Fruit fly (Drosophila melanogaster) whole organism, wandering third instar larva: ENCODE data around the gene CG5863.

Source experiments
- Abd-B ChIP-seq: fragments of >200 bp; optimal IDR thresholded peaks from 2 replicates; lab custom pipeline; 2017; ENCODE audit warnings: missing biosample characterization, missing genetic modification characterization
- CG32264 ChIP-seq: fragments of 200-800 bp; sonication (Bioruptor generic); optimal IDR thresholded peaks from 2 replicates; lab custom pipeline; 2016; ENCODE audit warnings: missing biosample characterization, missing genetic modification characterization
- CG9705 ChIP-seq: fragments of 200-800 bp; sonication (Bioruptor generic); optimal IDR thresholded peaks from 2 replicates; lab custom pipeline; 2018; ENCODE audit warnings: missing biosample characterization, mild to moderate bottlenecking, missing genetic modification characterization
- CrebA ChIP-seq: fragments of 200-800 bp; sonication (Bioruptor generic); optimal IDR thresholded peaks from 2 replicates; lab custom pipeline; 2016; ENCODE audit warnings: missing biosample characterization, mild to moderate bottlenecking, missing genetic modification characterization, borderline replicate concordance
- Dfd ChIP-seq: fragments of >200 bp; optimal IDR thresholded peaks from 2 replicates; lab custom pipeline; 2017; ENCODE audit warnings: missing biosample characterization, missing genetic modification characterization
- Dif ChIP-seq: fragments of 200-275, 200-300 bp; sonication (Bioruptor generic); optimal IDR thresholded peaks from 2 replicates; lab custom pipeline; 2018; ENCODE audit warnings: missing biosample characterization, missing genetic modification characterization; ENCODE audit not compliant: partially characterized antibody
- GATAd ChIP-seq: sonication (Bioruptor generic); optimal IDR thresholded peaks from 2 replicates; lab custom pipeline; 2016; ENCODE audit warnings: missing biosample characterization, missing genetic modification characterization
- HLH106 ChIP-seq: fragments of 200-800 bp; optimal IDR thresholded peaks from 3 replicates; lab custom pipeline; 2019; ENCODE audit warnings: missing biosample characterization, mild to moderate bottlenecking, missing genetic modification characterization, moderate library complexity
- Hnf4 ChIP-seq: fragments of 200-800 bp; sonication (Bioruptor generic); optimal IDR thresholded peaks from 2 replicates; lab custom pipeline; 2016; ENCODE audit warnings: missing biosample characterization, mild to moderate bottlenecking, missing genetic modification characterization
- Hr78 ChIP-seq: fragments of >200 bp; optimal IDR thresholded peaks from 2 replicates; lab custom pipeline; 2017; ENCODE audit warnings: missing biosample characterization, missing genetic modification characterization
- Hr83 ChIP-seq: fragments of 200-300 bp; sonication (Bioruptor generic); optimal IDR thresholded peaks from 2 replicates; lab custom pipeline; 2016; ENCODE audit warnings: missing biosample characterization, mild to moderate bottlenecking, missing genetic modification characterization, moderate library complexity; ENCODE audit not compliant: poor library complexity, severe bottlenecking
- Jra ChIP-seq: sonication (Bioruptor generic); optimal IDR thresholded peaks from 2 replicates; lab custom pipeline; 2016; ENCODE audit warnings: missing biosample characterization, missing genetic modification characterization
- Mio ChIP-seq: sonication (Bioruptor generic); optimal IDR thresholded peaks from 2 replicates; lab custom pipeline; 2016; ENCODE audit warnings: missing biosample characterization, missing genetic modification characterization
- Myc ChIP-seq: fragments of >200 bp; optimal IDR thresholded peaks from 2 replicates; lab custom pipeline; 2017
- N ChIP-seq: fragments of >200 bp; optimal IDR thresholded peaks from 2 replicates; lab custom pipeline; 2018; ENCODE audit warnings: missing biosample characterization, missing external identifiers, missing genetic modification characterization
- OdsH ChIP-seq: fragments of 200-800 bp; sonication (Bioruptor generic); optimal IDR thresholded peaks from 2 replicates; lab custom pipeline; 2016; ENCODE audit warnings: missing biosample characterization, mild to moderate bottlenecking, missing genetic modification characterization
- Rel ChIP-seq, 2 experiments: fragments of 200-800 bp; sonication (Bioruptor generic) in 1 of 2; optimal IDR thresholded peaks; 2 replicates in 1 of 2; 3 replicates in 1 of 2; lab custom pipeline; 2016 to 2019; ENCODE audit warnings: mild to moderate bottlenecking in 2 of 2, missing biosample characterization in 2 of 2, missing genetic modification characterization in 2 of 2, moderate library complexity in 1 of 2
- Sp1 ChIP-seq: fragments of 200-800 bp; sonication (Bioruptor generic); optimal IDR thresholded peaks from 3 replicates; lab custom pipeline; 2019; ENCODE audit warnings: missing biosample characterization, mild to moderate bottlenecking, missing genetic modification characterization, moderate library complexity
- Vsx2 ChIP-seq: fragments of 200-300, 225-300 bp; sonication (Bioruptor generic); optimal IDR thresholded peaks from 2 replicates; lab custom pipeline; 2018; ENCODE audit warnings: missing biosample characterization, missing genetic modification characterization; ENCODE audit not compliant: partially characterized antibody
- br ChIP-seq: fragments of 200-800 bp; sonication (Bioruptor generic); optimal IDR thresholded peaks from 2 replicates; lab custom pipeline; 2016; ENCODE audit warnings: missing biosample characterization, missing genetic modification characterization
- brk ChIP-seq: fragments of 200-800 bp; sonication (Bioruptor generic); optimal IDR thresholded peaks from 2 replicates; lab custom pipeline; 2016; ENCODE audit warnings: missing biosample characterization, mild to moderate bottlenecking, missing genetic modification characterization
- dl ChIP-seq, 2 experiments: fragments of 175-275, 200-275 bp in 1 of 2; fragments of 200-275 bp in 1 of 2; sonication (Bioruptor generic); optimal IDR thresholded peaks; lab custom pipeline; 2018; ENCODE audit warnings: mild to moderate bottlenecking in 2 of 2, missing biosample characterization in 2 of 2, missing genetic modification characterization in 2 of 2, moderate library complexity in 2 of 2; ENCODE audit not compliant: partially characterized antibody in 2 of 2, insufficient read depth in 1 of 2
- dmrt93B ChIP-seq: fragments of 200-800 bp; sonication (Bioruptor generic); optimal IDR thresholded peaks from 2 replicates; lab custom pipeline; 2018; ENCODE audit warnings: missing biosample characterization, mild to moderate bottlenecking, missing genetic modification characterization
- dsf ChIP-seq: sonication (Bioruptor generic); optimal IDR thresholded peaks from 2 replicates; lab custom pipeline; 2016; ENCODE audit warnings: missing biosample characterization, missing genetic modification characterization, borderline replicate concordance
- ey ChIP-seq: fragments of 200-800 bp; sonication (Bioruptor generic); optimal IDR thresholded peaks from 2 replicates; lab custom pipeline; 2016; ENCODE audit warnings: missing biosample characterization, missing genetic modification characterization
- foxo ChIP-seq, 2 experiments: fragments of 200-800 bp; sonication (Bioruptor generic); optimal IDR thresholded peaks; 2 replicates in 1 of 2; 3 replicates in 1 of 2; lab custom pipeline; 2016 to 2017; ENCODE audit warnings: missing biosample characterization in 2 of 2, missing genetic modification characterization in 2 of 2
- fru ChIP-seq: fragments of 200-800 bp; sonication (Bioruptor generic); optimal IDR thresholded peaks from 3 replicates; lab custom pipeline; 2016; ENCODE audit warnings: missing biosample characterization, mild to moderate bottlenecking, missing genetic modification characterization
- h ChIP-seq: fragments of 200-800 bp; sonication (Bioruptor generic); optimal IDR thresholded peaks from 3 replicates; lab custom pipeline; 2016; ENCODE audit warnings: missing biosample characterization, mild to moderate bottlenecking, missing genetic modification characterization
- jim ChIP-seq: fragments of 175-275, 200-325 bp; sonication (Bioruptor generic); optimal IDR thresholded peaks from 2 replicates; lab custom pipeline; 2016; ENCODE audit warnings: missing biosample characterization, mild to moderate bottlenecking, missing genetic modification characterization
- lola ChIP-seq: fragments of >200 bp; optimal IDR thresholded peaks from 2 replicates; lab custom pipeline; 2017; ENCODE audit warnings: missing biosample characterization, missing genetic modification characterization
- pan ChIP-seq: fragments of >200 bp; optimal IDR thresholded peaks from 2 replicates; lab custom pipeline; 2017
- psq ChIP-seq: fragments of 200-800 bp; sonication (Bioruptor generic); optimal IDR thresholded peaks from 3 replicates; lab custom pipeline; 2017; ENCODE audit warnings: missing biosample characterization, mild to moderate bottlenecking, missing genetic modification characterization, moderate library complexity
- rgr ChIP-seq: fragments of 200-800 bp; sonication (Bioruptor generic); optimal IDR thresholded peaks from 3 replicates; lab custom pipeline; 2016; ENCODE audit warnings: missing biosample characterization, mild to moderate bottlenecking, missing genetic modification characterization
- sage ChIP-seq: fragments of 200-800 bp; sonication (Bioruptor generic); optimal IDR thresholded peaks from 2 replicates; lab custom pipeline; 2016; ENCODE audit warnings: missing biosample characterization, mild to moderate bottlenecking, missing genetic modification characterization
- sv ChIP-seq: fragments of 200-800 bp; sonication (Bioruptor generic); optimal IDR thresholded peaks from 3 replicates; lab custom pipeline; 2016; ENCODE audit warnings: missing biosample characterization, missing genetic modification characterization
- tai ChIP-seq: sonication (Bioruptor generic); optimal IDR thresholded peaks from 2 replicates; lab custom pipeline; 2016; ENCODE audit warnings: missing biosample characterization, missing genetic modification characterization
- usp ChIP-seq: fragments of >200 bp; optimal IDR thresholded peaks from 2 replicates; lab custom pipeline; 2017; ENCODE audit warnings: missing biosample characterization, missing genetic modification characterization
- woc ChIP-seq: sonication (Bioruptor generic); optimal IDR thresholded peaks from 2 replicates; lab custom pipeline; 2016; ENCODE audit warnings: missing biosample characterization, mild to moderate bottlenecking, missing genetic modification characterization

The CG5863 gene

dm6 chr3R:17386168-17386819 is 24.6 kb upstream of the CG5863 start:
- TF ChIP-seq ey (GFP tag; lab: Kevin White, UChicago): peak; percentile 69
- no peak for TF ChIP-seq N (GFP tag; lab: Kevin White, UChicago)
- peak in 1 of 2 experiments; percentile 81 for TF ChIP-seq foxo (GFP tag; optimal IDR thresholded peaks at IDR 0.05; lab: Kevin White, UChicago)
- TF ChIP-seq dsf (GFP tag; lab: Kevin White, UChicago): no peak
- TF ChIP-seq dmrt93B (GFP tag; lab: Kevin White, UChicago): peak; percentile 65
- TF ChIP-seq CG32264 (GFP tag; lab: Kevin White, UChicago): peak; percentile 4
- peak; percentile 48 for TF ChIP-seq Sp1 (GFP tag; lab: Kevin White, UChicago)
- TF ChIP-seq h (GFP tag; lab: Kevin White, UChicago): peak; percentile 84
- TF ChIP-seq brk (GFP tag; lab: Kevin White, UChicago): no peak
- no peak for TF ChIP-seq Hr78 (GFP tag; lab: Kevin White, UChicago)
- TF ChIP-seq Mio (GFP tag; lab: Kevin White, UChicago): no peak
- TF ChIP-seq Myc (lab: Kevin White, UChicago): no peak
- TF ChIP-seq Jra (GFP tag; lab: Kevin White, UChicago): no peak
- TF ChIP-seq dl (GFP tag; optimal IDR thresholded peaks at IDR 0.05; lab: Kevin White, UChicago; ENCODE audit: insufficient read depth in 1 of 2, partially characterized antibody in 2 of 2): no peak
- TF ChIP-seq rgr (GFP tag; lab: Kevin White, UChicago): peak; percentile 64
- no peak for TF ChIP-seq GATAd (GFP tag; lab: Kevin White, UChicago)
- peak; percentile 37 for TF ChIP-seq CG9705 (GFP tag; lab: Kevin White, UChicago)
- TF ChIP-seq Abd-B (GFP tag; lab: Kevin White, UChicago): no peak
- TF ChIP-seq OdsH (GFP tag; lab: Kevin White, UChicago): peak; percentile 63
- no peak for TF ChIP-seq sage (GFP tag; lab: Kevin White, UChicago)
- TF ChIP-seq psq (GFP tag; lab: Kevin White, UChicago): peak; percentile 60
- peak; percentile 69 for TF ChIP-seq Hnf4
- TF ChIP-seq HLH106 (tag; lab: Kevin White, UChicago): peak; percentile 78
- no peak for TF ChIP-seq tai (GFP tag; lab: Kevin White, UChicago)
- no peak for TF ChIP-seq Rel (GFP tag; optimal IDR thresholded peaks at IDR 0.05; lab: Kevin White, UChicago)
- peak; percentile 83 for TF ChIP-seq Rel (tag; optimal IDR thresholded peaks at IDR 0.05; lab: Kevin White, UChicago)
- TF ChIP-seq Hr83 (GFP tag; lab: Kevin White, UChicago): no peak
- TF ChIP-seq jim (GFP tag; lab: Kevin White, UChicago): no peak
- no peak for TF ChIP-seq lola (GFP tag; lab: Kevin White, UChicago)
- TF ChIP-seq CrebA (GFP tag; lab: Kevin White, UChicago): no peak
- peak; percentile 52 for TF ChIP-seq woc (GFP tag; lab: Kevin White, UChicago)
- peak; percentile 73 for TF ChIP-seq fru (GFP tag; lab: Kevin White, UChicago)
- no peak for TF ChIP-seq pan (lab: Kevin White, UChicago)
- no peak for TF ChIP-seq Vsx2 (GFP tag; lab: Kevin White, UChicago)
- TF ChIP-seq Dfd (GFP tag; lab: Kevin White, UChicago): peak; percentile 5
- TF ChIP-seq Dif (GFP tag; lab: Kevin White, UChicago): no peak
- peak; percentile 11 for TF ChIP-seq sv (GFP tag; lab: Kevin White, UChicago)
- no peak for TF ChIP-seq usp (GFP tag; lab: Kevin White, UChicago)
- peak; percentile 71 for TF ChIP-seq br (GFP tag; lab: Kevin White, UChicago)

dm6 chr3R:17391313-17391845 is 19.5 kb upstream of the CG5863 start, which contains the start of the genes Brf and sds22:
Gene Brf (minus strand): TSS chr3R:17391337.
Gene sds22 (plus strand): TSS chr3R:17391594.
- peak; percentile 91 for TF ChIP-seq dsf (GFP tag; lab: Kevin White, UChicago)
- TF ChIP-seq br (GFP tag; lab: Kevin White, UChicago): peak; percentile 95
- TF ChIP-seq CrebA (GFP tag; lab: Kevin White, UChicago): no peak
- peak; percentile 89 for TF ChIP-seq sage (GFP tag; lab: Kevin White, UChicago)
- no peak for TF ChIP-seq dl (GFP tag; optimal IDR thresholded peaks at IDR 0.05; lab: Kevin White, UChicago; ENCODE audit: insufficient read depth in 1 of 2, partially characterized antibody in 2 of 2)
- TF ChIP-seq pan (lab: Kevin White, UChicago): no peak
- TF ChIP-seq woc (GFP tag; lab: Kevin White, UChicago): peak; percentile 98
- TF ChIP-seq ey (GFP tag; lab: Kevin White, UChicago): peak; percentile 96
- TF ChIP-seq usp (GFP tag; lab: Kevin White, UChicago): no peak
- peak; percentile 95 for TF ChIP-seq Sp1 (GFP tag; lab: Kevin White, UChicago)
- TF ChIP-seq CG32264 (GFP tag; lab: Kevin White, UChicago): peak; percentile 92
- peak; percentile 47 for TF ChIP-seq Myc (lab: Kevin White, UChicago)
- no peak for TF ChIP-seq Hr78 (GFP tag; lab: Kevin White, UChicago)
- TF ChIP-seq HLH106 (tag; lab: Kevin White, UChicago): peak; percentile 97
- peak; percentile 79 for TF ChIP-seq Dfd (GFP tag; lab: Kevin White, UChicago)
- TF ChIP-seq fru (GFP tag; lab: Kevin White, UChicago): peak; percentile 95
- TF ChIP-seq Mio (GFP tag; lab: Kevin White, UChicago): peak; percentile 76
- TF ChIP-seq lola (GFP tag; lab: Kevin White, UChicago): no peak
- no peak for TF ChIP-seq Vsx2 (GFP tag; lab: Kevin White, UChicago)
- TF ChIP-seq rgr (GFP tag; lab: Kevin White, UChicago): peak; percentile 97
- peak; percentile 95 for TF ChIP-seq OdsH (GFP tag; lab: Kevin White, UChicago)
- TF ChIP-seq dmrt93B (GFP tag; lab: Kevin White, UChicago): peak; percentile 93
- peak; percentile 97 for TF ChIP-seq brk (GFP tag; lab: Kevin White, UChicago)
- no peak for TF ChIP-seq Abd-B (GFP tag; lab: Kevin White, UChicago)
- peak; percentile 94 for TF ChIP-seq Jra (GFP tag; lab: Kevin White, UChicago)
- TF ChIP-seq jim (GFP tag; lab: Kevin White, UChicago): peak; percentile 8
- TF ChIP-seq foxo (GFP tag; optimal IDR thresholded peaks at IDR 0.05; lab: Kevin White, UChicago): peak; percentile 45 to 97
- peak; percentile 97 for TF ChIP-seq h (GFP tag; lab: Kevin White, UChicago)
- no peak for TF ChIP-seq Dif (GFP tag; lab: Kevin White, UChicago)
- peak; percentile 93 for TF ChIP-seq GATAd (GFP tag; lab: Kevin White, UChicago)
- peak; percentile 94 for TF ChIP-seq psq (GFP tag; lab: Kevin White, UChicago)
- peak; percentile 97 for TF ChIP-seq Hnf4
- TF ChIP-seq CG9705 (GFP tag; lab: Kevin White, UChicago): peak; percentile 95
- TF ChIP-seq Hr83 (GFP tag; lab: Kevin White, UChicago): peak; percentile 60
